Worm (Caenorhabditis elegans): Measurements from ENCODE around the gene C34C6.3.

DNA sequence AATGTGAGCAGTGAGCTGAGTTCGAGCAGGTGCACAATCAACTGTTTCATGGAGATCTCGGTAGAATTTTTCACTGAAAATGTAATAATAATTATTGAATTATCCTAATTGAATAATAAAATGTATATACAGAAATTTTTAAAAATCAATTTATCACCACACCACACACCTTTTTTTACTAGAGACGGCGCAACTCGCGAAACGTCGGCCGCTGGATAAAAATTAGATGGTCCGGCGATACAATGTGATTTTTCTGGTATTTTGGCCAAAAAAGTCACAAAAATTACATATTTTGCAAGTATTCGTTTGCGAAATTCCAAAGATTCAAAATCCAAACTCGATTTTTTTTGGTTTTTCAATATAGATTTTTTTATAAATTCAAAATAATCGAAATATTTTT is 20.9 kb upstream of the C34C6.3 start:
- no peak for TF ChIP-seq nhr-48 (tag; optimal IDR thresholded peaks at IDR 0.05)
- TF ChIP-seq T26A8.4 (GFP tag; IDR thresholded peaks at IDR 0.05) = no peak
- TF ChIP-seq mxl-3 (GFP tag; optimal IDR thresholded peaks at IDR 0.05) = no peak
- no peak for TF ChIP-seq daf-8 (GFP tag; IDR thresholded peaks at IDR 0.05)
- no peak for TF ChIP-seq ama-1 (optimal IDR thresholded peaks at IDR 0.05)
- no peak for TF ChIP-seq jun-1 (tag; optimal IDR thresholded peaks at IDR 0.05)
- no peak for TF ChIP-seq egl-27 (tag; optimal IDR thresholded peaks at IDR 0.05)
- no peak for TF ChIP-seq F49E8.2 (tag; optimal IDR thresholded peaks at IDR 0.05; ENCODE audit: borderline replicate concordance)
- TF ChIP-seq nhr-11 (tag; optimal IDR thresholded peaks at IDR 0.05) = no peak
